Worm (Caenorhabditis elegans): ENCODE data around the gene T23F2.4.

- TF ChIP-seq R02D3.7 (tag; optimal IDR thresholded peaks at IDR 0.05) (no peak), Y48G9A.11 (GFP tag; IDR thresholded peaks at IDR 0.05) (no peak), jun-1 (tag; optimal IDR thresholded peaks at IDR 0.05) (no peak)
Measured at ce11 chrX:5492820-5493382, 22.0 kb downstream of the T23F2.4 start, which contains the start of the genes bus-8A and bus-8B.
